Fruit fly (Drosophila melanogaster) whole organism, embryonic: Measurements from ENCODE around the gene VGlut.

Experiments
- ATbp ChIP-seq: fragments of 200-800 bp; sonication (Bioruptor generic); optimal IDR thresholded peaks from 2 replicates; lab custom pipeline; 2017; ENCODE audit warnings: missing biosample characterization, mild to moderate bottlenecking, missing genetic modification characterization, missing genetic modification reagents
- Asciz ChIP-seq: fragments of 200-800 bp; sonication (Bioruptor generic); optimal IDR thresholded peaks from 2 replicates; lab custom pipeline; 2017; ENCODE audit warnings: missing biosample characterization, mild to moderate bottlenecking, missing genetic modification characterization, missing genetic modification reagents
- Atf6 ChIP-seq: fragments of 200-800 bp; sonication (Bioruptor generic); IDR thresholded peaks from 2 replicates; pipeline ENCODE4 v1.3.6; 2022; ENCODE audit warnings: missing biosample characterization, missing genetic modification characterization
- B-H1 ChIP-seq: fragments of 200-800 bp; sonication (Bioruptor generic); IDR thresholded peaks from 3 replicates; pipeline ENCODE4 v1.3.6; 2022; ENCODE audit warnings: missing biosample characterization, missing genetic modification characterization
- B-H2 ChIP-seq: fragments of 200-800 bp; sonication (Bioruptor generic); optimal IDR thresholded peaks from 2 replicates; lab custom pipeline; 2018; ENCODE audit warnings: missing biosample characterization, mild to moderate bottlenecking, missing genetic modification characterization
- CG10267 ChIP-seq: fragments of 200-800 bp; sonication (Bioruptor generic); optimal IDR thresholded peaks from 2 replicates; lab custom pipeline; 2018; ENCODE audit warnings: missing biosample characterization, mild to moderate bottlenecking, missing genetic modification characterization, moderate library complexity
- CG10274 ChIP-seq: fragments of 200-800 bp; sonication (Bioruptor generic); optimal IDR thresholded peaks from 3 replicates; lab custom pipeline; 2017; ENCODE audit warnings: missing biosample characterization, mild to moderate bottlenecking, missing genetic modification characterization
- CG10959 ChIP-seq: fragments of 200-800 bp; sonication (Bioruptor generic); IDR thresholded peaks from 2 replicates; pipeline ENCODE4 v1.3.6; 2022; ENCODE audit warnings: missing biosample characterization, missing genetic modification characterization
- CG11695 ChIP-seq: fragments of 200-800 bp; sonication (Bioruptor generic); IDR thresholded peaks from 3 replicates; pipeline ENCODE4 v1.3.6; 2022; ENCODE audit warnings: missing biosample characterization, missing genetic modification characterization
- CG1233 ChIP-seq: fragments of 200-800 bp; sonication (Bioruptor generic); optimal IDR thresholded peaks from 4 replicates; lab custom pipeline; 2018; ENCODE audit warnings: missing biosample characterization, mild to moderate bottlenecking, missing genetic modification characterization
- CG12744 ChIP-seq: fragments of 200-800 bp; sonication (Bioruptor generic); optimal IDR thresholded peaks from 2 replicates; lab custom pipeline; 2016; ENCODE audit warnings: missing biosample characterization, missing genetic modification characterization
- CG13894 ChIP-seq: fragments of 200-800 bp; sonication (Bioruptor generic); optimal IDR thresholded peaks from 3 replicates; lab custom pipeline; 2018; ENCODE audit warnings: missing biosample characterization, mild to moderate bottlenecking, missing genetic modification characterization, moderate library complexity
- CG14710 ChIP-seq: fragments of 200-800 bp; sonication (Bioruptor generic); optimal IDR thresholded peaks from 3 replicates; lab custom pipeline; 2019; ENCODE audit warnings: missing biosample characterization, mild to moderate bottlenecking, missing genetic modification characterization, moderate library complexity
- CG14860 ChIP-seq: fragments of 200-800 bp; sonication (Bioruptor generic); IDR thresholded peaks from 3 replicates; pipeline ENCODE4 v1.3.6; 2022; ENCODE audit warnings: missing biosample characterization, missing genetic modification characterization; ENCODE audit not compliant: partially characterized antibody
- CG15696 ChIP-seq: fragments of 200-800 bp; sonication (Bioruptor generic); optimal IDR thresholded peaks from 2 replicates; lab custom pipeline; 2019; ENCODE audit warnings: missing biosample characterization, mild to moderate bottlenecking, missing genetic modification characterization, moderate library complexity
- CG1602 ChIP-seq: fragments of 200-800 bp; sonication (Bioruptor generic); optimal IDR thresholded peaks from 3 replicates; lab custom pipeline; 2016; ENCODE audit warnings: missing biosample characterization, missing genetic modification characterization
- CG18764 ChIP-seq: fragments of 200-800 bp; sonication (Bioruptor generic); optimal IDR thresholded peaks from 3 replicates; lab custom pipeline; 2016; ENCODE audit warnings: missing biosample characterization, missing genetic modification characterization
- CG3065 ChIP-seq: fragments of 200-800 bp; sonication (Bioruptor generic); optimal IDR thresholded peaks from 2 replicates; lab custom pipeline; 2016; ENCODE audit warnings: missing biosample characterization, missing genetic modification characterization
- CG4617 ChIP-seq: fragments of 200-800 bp; sonication (Bioruptor generic); optimal IDR thresholded peaks from 3 replicates; lab custom pipeline; 2016; ENCODE audit warnings: missing biosample characterization, missing genetic modification characterization, borderline replicate concordance
- CG6683 ChIP-seq: fragments of 200-800 bp; sonication (Bioruptor generic); optimal IDR thresholded peaks from 2 replicates; lab custom pipeline; 2017; ENCODE audit warnings: missing biosample characterization, mild to moderate bottlenecking, missing genetic modification characterization, missing genetic modification reagents
- CG7556 ChIP-seq: fragments of 200-800 bp; sonication (Bioruptor generic); optimal IDR thresholded peaks from 2 replicates; lab custom pipeline; 2017; ENCODE audit warnings: missing biosample characterization, mild to moderate bottlenecking, missing genetic modification characterization
- CG8089 ChIP-seq: fragments of 200-800 bp; sonication (Bioruptor generic); optimal IDR thresholded peaks from 3 replicates; lab custom pipeline; 2016; ENCODE audit warnings: missing biosample characterization, missing genetic modification characterization
- CG8290 ChIP-seq, 3 experiments: fragments of 200-800 bp; sonication (Bioruptor generic); optimal IDR thresholded peaks; 2 replicates each; lab custom pipeline; 2016 to 2019; ENCODE audit warnings: missing biosample characterization in 3 of 3, missing genetic modification characterization in 3 of 3, mild to moderate bottlenecking in 2 of 3, moderate library complexity in 1 of 3
- CG9727 ChIP-seq: fragments of 200-800 bp; sonication (Bioruptor generic); optimal IDR thresholded peaks from 3 replicates; lab custom pipeline; 2017; ENCODE audit warnings: missing biosample characterization, mild to moderate bottlenecking, missing genetic modification characterization
- CG9876 ChIP-seq: fragments of 200-800 bp; sonication (Bioruptor generic); optimal IDR thresholded peaks from 2 replicates; lab custom pipeline; 2016; ENCODE audit warnings: missing biosample characterization, missing genetic modification characterization
- Ets65A ChIP-seq: fragments of 200-800 bp; sonication (Bioruptor generic); peaks from one replicate; lab custom pipeline; 2016; ENCODE audit warnings: missing biosample characterization, missing genetic modification characterization
- HmgD ChIP-seq: fragments of 200-800 bp; sonication (Bioruptor generic); optimal IDR thresholded peaks from 3 replicates; lab custom pipeline; 2016; ENCODE audit warnings: missing biosample characterization, missing genetic modification characterization
- HmgZ ChIP-seq: fragments of 200-800 bp; sonication (Bioruptor generic); optimal IDR thresholded peaks from 2 replicates; lab custom pipeline; 2018; ENCODE audit warnings: missing biosample characterization, mild to moderate bottlenecking, missing genetic modification characterization
- Hmx ChIP-seq: fragments of 200-800 bp; sonication (Bioruptor generic); optimal IDR thresholded peaks from 2 replicates; lab custom pipeline; 2016; ENCODE audit warnings: missing biosample characterization, missing genetic modification characterization
- NFAT ChIP-seq: fragments of 200-800 bp; sonication (Bioruptor generic); IDR thresholded peaks from 2 replicates; pipeline ENCODE4 v1.3.6; 2022; ENCODE audit warnings: missing biosample characterization, missing genetic modification characterization
- Neu2 ChIP-seq: fragments of 200-800 bp; sonication (Bioruptor generic); optimal IDR thresholded peaks from 3 replicates; lab custom pipeline; 2016; ENCODE audit warnings: missing biosample characterization, missing genetic modification characterization, borderline replicate concordance
- NfI ChIP-seq: fragments of 200-800 bp; sonication (Bioruptor generic); optimal IDR thresholded peaks from 3 replicates; lab custom pipeline; 2018; ENCODE audit warnings: missing biosample characterization, mild to moderate bottlenecking, missing genetic modification characterization, moderate library complexity
- Rfx ChIP-seq: fragments of 200-800 bp; sonication (Bioruptor generic); IDR thresholded peaks from 2 replicates; pipeline ENCODE4 v1.3.6; 2022; ENCODE audit warnings: missing biosample characterization, missing genetic modification characterization
- Sry-β ChIP-seq: fragments of 200-800 bp; sonication (Bioruptor generic); optimal IDR thresholded peaks from 2 replicates; lab custom pipeline; 2018; ENCODE audit warnings: missing biosample characterization, mild to moderate bottlenecking, missing genetic modification characterization, moderate library complexity
- TFAM ChIP-seq: fragments of 200-800 bp; sonication (Bioruptor generic); optimal IDR thresholded peaks from 2 replicates; lab custom pipeline; 2017; ENCODE audit warnings: missing biosample characterization, missing genetic modification characterization, inconsistent platforms
- Xbp1 ChIP-seq: fragments of 200-800 bp; sonication (Bioruptor generic); optimal IDR thresholded peaks from 3 replicates; lab custom pipeline; 2016; ENCODE audit warnings: missing biosample characterization, mild to moderate bottlenecking, missing genetic modification characterization
- YL-1 ChIP-seq: fragments of 200-800 bp; sonication (Bioruptor generic); optimal IDR thresholded peaks from 3 replicates; lab custom pipeline; 2017; ENCODE audit warnings: missing biosample characterization, mild to moderate bottlenecking, missing genetic modification characterization
- cad ChIP-seq: fragments of >200 bp; optimal IDR thresholded peaks from 2 replicates; lab custom pipeline; 2017; ENCODE audit warnings: missing biosample characterization, missing genetic modification characterization
- crol ChIP-seq: fragments of 200-800 bp; sonication (Bioruptor generic); IDR thresholded peaks from 2 replicates; pipeline ENCODE4 v1.3.6; 2022; ENCODE audit warnings: missing biosample characterization, missing genetic modification characterization
- dysf ChIP-seq: fragments of 200-800 bp; sonication (Bioruptor generic); IDR thresholded peaks from 3 replicates; pipeline ENCODE4 v1.3.6; 2022; ENCODE audit warnings: missing biosample characterization, missing genetic modification characterization
- fd96Cb ChIP-seq: fragments of 200-800 bp; sonication (Bioruptor generic); optimal IDR thresholded peaks from 2 replicates; lab custom pipeline; 2018; ENCODE audit warnings: missing biosample characterization, mild to moderate bottlenecking, missing genetic modification characterization, moderate library complexity
- gce ChIP-seq: fragments of 200-800 bp; sonication (Bioruptor generic); IDR thresholded peaks from 3 replicates; pipeline ENCODE4 v1.3.6; 2022; ENCODE audit warnings: missing biosample characterization, missing genetic modification characterization
- gsb ChIP-seq: fragments of 200-800 bp; sonication (Bioruptor generic); IDR thresholded peaks from 2 replicates; pipeline ENCODE4 v1.3.6; 2022; ENCODE audit warnings: missing biosample characterization, missing genetic modification characterization
- kah ChIP-seq: fragments of 200-800 bp; sonication (Bioruptor generic); optimal IDR thresholded peaks from 2 replicates; lab custom pipeline; 2018; ENCODE audit warnings: missing biosample characterization, mild to moderate bottlenecking, missing genetic modification characterization
- luna ChIP-seq: fragments of 200-800 bp; sonication (Bioruptor generic); optimal IDR thresholded peaks from 2 replicates; lab custom pipeline; 2016; ENCODE audit warnings: missing biosample characterization, missing genetic modification characterization
- nau ChIP-seq: fragments of 200-800 bp; sonication (Bioruptor generic); optimal IDR thresholded peaks from 3 replicates; lab custom pipeline; 2017; ENCODE audit warnings: missing biosample characterization, mild to moderate bottlenecking, missing genetic modification characterization, missing genetic modification reagents
- nom ChIP-seq: fragments of 200-800 bp; sonication (Bioruptor generic); optimal IDR thresholded peaks from 2 replicates; lab custom pipeline; 2017; ENCODE audit warnings: missing biosample characterization, missing genetic modification characterization, mild to moderate bottlenecking, moderate library complexity, missing genetic modification reagents
- org-1 ChIP-seq: fragments of 200-800 bp; sonication (Bioruptor generic); optimal IDR thresholded peaks from 2 replicates; lab custom pipeline; 2017; ENCODE audit warnings: missing biosample characterization, missing genetic modification characterization
- ranshi ChIP-seq: fragments of 200-800 bp; sonication (Bioruptor generic); IDR thresholded peaks from 2 replicates; pipeline ENCODE4 v1.3.6; 2022; ENCODE audit warnings: missing biosample characterization, missing genetic modification characterization
- row ChIP-seq: fragments of 200-800 bp; sonication (Bioruptor generic); IDR thresholded peaks from 3 replicates; pipeline ENCODE4 v1.3.6; 2022; ENCODE audit warnings: missing biosample characterization, missing genetic modification characterization
- wor ChIP-seq: fragments of 200-800 bp; sonication (Bioruptor generic); IDR thresholded peaks from 2 replicates; pipeline ENCODE4 v1.3.6; 2022; ENCODE audit warnings: missing biosample characterization, missing genetic modification characterization

Gene VGlut

dm6 chr2L:2420490-2420889 is 20.4 kb downstream of the VGlut start, which contains the start of gene CG9886 (continued):
- peak; percentile 66 for TF ChIP-seq CG9727 (GFP tag; lab: Kevin White, UChicago)
- peak; percentile 27 for TF ChIP-seq CG1233 (GFP tag; lab: Kevin White, UChicago)
- TF ChIP-seq dysf: no peak
- TF ChIP-seq NFAT (GFP tag; lab: Robert Waterston, UW): no peak
- TF ChIP-seq CG8290 (GFP tag; optimal IDR thresholded peaks at IDR 0.05; lab: Kevin White, UChicago): peak; percentile 23
- no peak for TF ChIP-seq CG8290 (tag; optimal IDR thresholded peaks at IDR 0.05; lab: Kevin White, UChicago)
- TF ChIP-seq CG8089 (GFP tag; lab: Kevin White, UChicago): no peak
- TF ChIP-seq HmgZ (tag; lab: Kevin White, UChicago): peak; percentile 48
- TF ChIP-seq nom (GFP tag; lab: Kevin White, UChicago): no peak
- peak; percentile 77 for TF ChIP-seq CG14710
- no peak for TF ChIP-seq Asciz (GFP tag; lab: Kevin White, UChicago)
- TF ChIP-seq CG15696 (tag; lab: Kevin White, UChicago): peak; percentile 78
- TF ChIP-seq gsb (GFP tag; lab: Robert Waterston, UW): no peak
- peak; percentile 49 for TF ChIP-seq B-H2 (GFP tag; lab: Kevin White, UChicago)
- peak; percentile 18 for TF ChIP-seq CG18764 (GFP tag; lab: Kevin White, UChicago)
- TF ChIP-seq CG12744: peak; percentile 16
- peak; percentile 5 for TF ChIP-seq CG6683 (GFP tag; lab: Kevin White, UChicago)
- no peak for TF ChIP-seq luna (GFP tag; lab: Kevin White, UChicago)
- peak; percentile 56 for TF ChIP-seq Atf6 (GFP tag; lab: Robert Waterston, UW)
- TF ChIP-seq Rfx: peak; percentile 61
- TF ChIP-seq CG10959 (GFP tag; lab: Robert Waterston, UW): 0 out of 2 replicates have a peak, but pooled peaks have one; percentile 16
- peak; percentile 35 for TF ChIP-seq CG3065 (GFP tag; lab: Kevin White, UChicago)
- TF ChIP-seq TFAM (GFP tag; lab: Kevin White, UChicago): no peak
- no peak for TF ChIP-seq gce (GFP tag; lab: Robert Waterston, UW)
- TF ChIP-seq B-H1 (GFP tag; lab: Robert Waterston, UW): peak; percentile 12; the same call in 1 of the 3 replicates
- TF ChIP-seq kah (GFP tag; lab: Kevin White, UChicago): peak; percentile 5
- peak; percentile 23 for TF ChIP-seq org-1 (GFP tag; lab: Kevin White, UChicago)
- peak; percentile 85 for TF ChIP-seq row (GFP tag; lab: Robert Waterston, UW)
- peak; percentile 62 for TF ChIP-seq CG1602 (GFP tag; lab: Kevin White, UChicago)
- TF ChIP-seq Ets65A (GFP tag; lab: Kevin White, UChicago): no peak
- TF ChIP-seq CG7556 (GFP tag; lab: Kevin White, UChicago): peak; percentile 57
- no peak for TF ChIP-seq CG10274 (GFP tag; lab: Kevin White, UChicago)
- no peak for TF ChIP-seq crol
- no peak for TF ChIP-seq HmgD (GFP tag; lab: Kevin White, UChicago)
- 0 out of 3 replicates have a peak, but pooled peaks have one; percentile 63 for TF ChIP-seq CG11695 (GFP tag; lab: Robert Waterston, UW)
- TF ChIP-seq Neu2 (GFP tag; lab: Kevin White, UChicago): no peak
- TF ChIP-seq CG4617 (GFP tag; lab: Kevin White, UChicago): peak; percentile 62
- peak; percentile 55 for TF ChIP-seq ATbp
- TF ChIP-seq CG9876 (GFP tag; lab: Kevin White, UChicago): no peak
- TF ChIP-seq cad (GFP tag; lab: Kevin White, UChicago): no peak
- TF ChIP-seq CG13894: no peak
- TF ChIP-seq Xbp1: peak; percentile 74
- no peak for TF ChIP-seq CG14860
- no peak for TF ChIP-seq wor (GFP tag; lab: Robert Waterston, UW)
- no peak for TF ChIP-seq nau
- TF ChIP-seq fd96Cb (tag; lab: Kevin White, UChicago): peak; percentile 45
- TF ChIP-seq YL-1 (GFP tag; lab: Kevin White, UChicago): peak; percentile 30
- no peak for TF ChIP-seq Hmx (GFP tag; lab: Kevin White, UChicago)
- 0 out of 2 replicates have a peak, but pooled peaks have one; percentile 24 for TF ChIP-seq ranshi
- TF ChIP-seq Sry-β: no peak
- TF ChIP-seq NfI (GFP tag; lab: Kevin White, UChicago): peak; percentile 62
- peak; percentile 73 for TF ChIP-seq CG10267 (tag; lab: Kevin White, UChicago)
